Worm (Caenorhabditis elegans) whole organism, L4/young adult: ENCODE results near the gene F37C4.6.

Experiments
- W03F9.2 ChIP-seq: fragments of 150-350 bp; optimal IDR thresholded peaks from 2 replicates; lab custom pipeline; 2014; ENCODE audit warnings: missing biosample characterization, missing genetic modification characterization
- dao-5 ChIP-seq: sonication (generic microtip); optimal IDR thresholded peaks from 2 replicates; lab custom pipeline; 2016; ENCODE audit warnings: missing genotype, missing genetic modification characterization, moderate library complexity, missing compliant biosample characterization
- him-1 ChIP-seq: sonication (generic microtip); optimal IDR thresholded peaks from 2 replicates; lab custom pipeline; 2016; ENCODE audit warnings: missing genotype, missing genetic modification reagents, missing genetic modification characterization, missing compliant biosample characterization

DNA sequence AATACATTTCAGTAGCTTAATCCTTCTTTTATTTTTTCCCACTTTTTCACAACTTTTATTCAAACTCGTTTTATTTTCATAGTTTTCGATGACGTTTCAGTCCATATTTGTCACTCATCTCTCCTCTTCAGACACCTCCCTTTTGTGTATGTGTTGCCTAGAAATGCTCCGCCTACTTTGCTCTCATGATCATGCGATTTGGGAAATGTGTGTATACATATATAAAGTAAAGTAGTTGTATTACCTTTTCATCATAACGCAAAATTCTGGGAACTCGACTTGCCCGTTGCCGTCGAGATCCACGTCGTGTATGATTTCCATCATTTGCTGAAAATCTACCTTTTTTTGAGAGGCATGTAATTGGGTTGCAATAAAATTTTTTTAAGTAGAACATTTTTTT, 46.1 kb downstream of the F37C4.6 start:
- TF ChIP-seq dao-5 (tag; lab: Kevin White, UChicago) (no peak), W03F9.2 (tag; lab: Kevin White, UChicago) (no peak), him-1 (no peak)
